Fruit fly (Drosophila melanogaster) whole organism, embryonic: Measurements from ENCODE around the gene Rpn9.

Source experiments
- Adf1 ChIP-seq: fragments of 200-800 bp; sonication (Bioruptor generic); IDR thresholded peaks from 2 replicates; pipeline ENCODE4 v1.3.6; 2022; ENCODE audit warnings: missing biosample characterization, missing genetic modification characterization
- Aef1 ChIP-seq: fragments of 200-800 bp; sonication (Bioruptor generic); IDR thresholded peaks from 3 replicates; pipeline ENCODE4 v1.3.6; 2022; ENCODE audit warnings: missing biosample characterization, missing genetic modification characterization
- CG10462 ChIP-seq: fragments of 200-800 bp; sonication (Bioruptor generic); optimal IDR thresholded peaks from 2 replicates; lab custom pipeline; 2016; ENCODE audit warnings: missing biosample characterization, missing genetic modification characterization
- CG13624 ChIP-seq: fragments of 200-800 bp; sonication (Bioruptor generic); optimal IDR thresholded peaks from 2 replicates; lab custom pipeline; 2016; ENCODE audit warnings: missing biosample characterization, missing genetic modification characterization
- CG13894 ChIP-seq: fragments of 200-800 bp; sonication (Bioruptor generic); optimal IDR thresholded peaks from 3 replicates; lab custom pipeline; 2018; ENCODE audit warnings: missing biosample characterization, mild to moderate bottlenecking, missing genetic modification characterization, moderate library complexity
- CG14441 ChIP-seq: fragments of 200-800 bp; sonication (Bioruptor generic); IDR thresholded peaks from 2 replicates; pipeline ENCODE4 v1.3.6; 2022; ENCODE audit warnings: missing biosample characterization, missing genetic modification characterization
- CG1529 ChIP-seq: fragments of 200-800 bp; sonication (Bioruptor generic); optimal IDR thresholded peaks from 3 replicates; lab custom pipeline; 2018; ENCODE audit warnings: missing biosample characterization, missing genetic modification characterization
- CG1602 ChIP-seq: fragments of 200-800 bp; sonication (Bioruptor generic); optimal IDR thresholded peaks from 3 replicates; lab custom pipeline; 2016; ENCODE audit warnings: missing biosample characterization, missing genetic modification characterization
- CG17186 ChIP-seq: fragments of 200-800 bp; sonication (Bioruptor generic); optimal IDR thresholded peaks from 3 replicates; lab custom pipeline; 2017; ENCODE audit warnings: missing biosample characterization, missing genetic modification reagents, missing genetic modification characterization
- CG17359 ChIP-seq: fragments of 200-800 bp; sonication (Bioruptor generic); optimal IDR thresholded peaks from 3 replicates; lab custom pipeline; 2018; ENCODE audit warnings: missing biosample characterization, mild to moderate bottlenecking, missing genetic modification characterization, moderate library complexity
- CG2202 ChIP-seq: fragments of 200-800 bp; sonication (Bioruptor generic); optimal IDR thresholded peaks from 2 replicates; lab custom pipeline; 2018; ENCODE audit warnings: missing biosample characterization, mild to moderate bottlenecking, missing genetic modification characterization
- CG2889 ChIP-seq: fragments of 200-800 bp; sonication (Bioruptor generic); IDR thresholded peaks from 3 replicates; pipeline ENCODE4 v1.3.6; 2022; ENCODE audit warnings: missing biosample characterization, missing genetic modification characterization
- CG30020 ChIP-seq: fragments of 200-800 bp; optimal IDR thresholded peaks from 2 replicates; lab custom pipeline; 2019; ENCODE audit warnings: missing biosample characterization, mild to moderate bottlenecking, missing genetic modification characterization, moderate library complexity
- CG31365 ChIP-seq: fragments of 200-800 bp; sonication (Bioruptor generic); optimal IDR thresholded peaks from 2 replicates; lab custom pipeline; 2018; ENCODE audit warnings: missing biosample characterization, mild to moderate bottlenecking, missing genetic modification characterization
- CG3407 ChIP-seq: fragments of 200-800 bp; sonication (Bioruptor generic); optimal IDR thresholded peaks from 2 replicates; lab custom pipeline; 2018; ENCODE audit warnings: missing biosample characterization, mild to moderate bottlenecking, missing genetic modification characterization
- CG34422 ChIP-seq: fragments of 200-800 bp; sonication (Bioruptor generic); IDR thresholded peaks from 3 replicates; pipeline ENCODE4 v1.3.6; 2022; ENCODE audit warnings: missing biosample characterization, missing genetic modification characterization
- CG4707 ChIP-seq: fragments of 200-800 bp; sonication (Bioruptor generic); optimal IDR thresholded peaks from 2 replicates; lab custom pipeline; 2018; ENCODE audit warnings: missing biosample characterization, mild to moderate bottlenecking, missing genetic modification characterization, moderate library complexity
- CG5245 ChIP-seq: fragments of 200-800 bp; sonication (Bioruptor generic); optimal IDR thresholded peaks from 3 replicates; lab custom pipeline; 2016; ENCODE audit warnings: missing biosample characterization, missing genetic modification characterization
- CG6272 ChIP-seq: fragments of 200-800 bp; sonication (Bioruptor generic); IDR thresholded peaks from 2 replicates; pipeline ENCODE4 v1.3.6; 2022; ENCODE audit warnings: missing biosample characterization, missing genetic modification characterization
- CG6689 ChIP-seq: fragments of 200-800 bp; sonication (Bioruptor generic); IDR thresholded peaks from 2 replicates; pipeline ENCODE4 v1.3.6; 2022; ENCODE audit warnings: missing biosample characterization, missing genetic modification characterization
- CG7745 ChIP-seq: fragments of 200-800 bp; sonication (Bioruptor generic); optimal IDR thresholded peaks from 2 replicates; lab custom pipeline; 2018; ENCODE audit warnings: missing biosample characterization, mild to moderate bottlenecking, missing genetic modification characterization, moderate library complexity
- CG9609 ChIP-seq: fragments of 200-800 bp; sonication (Bioruptor generic); optimal IDR thresholded peaks from 3 replicates; lab custom pipeline; 2016; ENCODE audit warnings: missing biosample characterization, missing genetic modification characterization
- CG9817 ChIP-seq: fragments of 200-800 bp; sonication (Bioruptor generic); optimal IDR thresholded peaks from 2 replicates; lab custom pipeline; 2018; ENCODE audit warnings: missing biosample characterization, mild to moderate bottlenecking, missing genetic modification characterization, moderate library complexity
- CrebB ChIP-seq: fragments of 200-800 bp; sonication (Bioruptor generic); optimal IDR thresholded peaks from 3 replicates; lab custom pipeline; 2018; ENCODE audit warnings: missing biosample characterization, mild to moderate bottlenecking, missing genetic modification characterization
- Dfd ChIP-seq, 2 experiments: fragments of >200 bp; optimal IDR thresholded peaks; 2 replicates each; lab custom pipeline; 2017; ENCODE audit warnings: missing biosample characterization in 2 of 2, missing genetic modification characterization in 2 of 2
- Dll ChIP-seq: fragments of 200-800 bp; sonication (Bioruptor generic); IDR thresholded peaks from 4 replicates; pipeline ENCODE4 v1.3.6; 2022; ENCODE audit warnings: missing biosample characterization, missing genetic modification characterization; ENCODE audit not compliant: partially characterized antibody
- HHEX ChIP-seq: fragments of 200-800 bp; sonication (Bioruptor generic); optimal IDR thresholded peaks from 3 replicates; lab custom pipeline; 2017; ENCODE audit warnings: missing biosample characterization, mild to moderate bottlenecking, missing genetic modification characterization, missing genetic modification reagents
- Hand ChIP-seq: fragments of 200-800 bp; sonication (Bioruptor generic); optimal IDR thresholded peaks from 2 replicates; lab custom pipeline; 2017; ENCODE audit warnings: mild to moderate bottlenecking, missing biosample characterization, missing genetic modification reagents, missing genetic modification characterization
- Max ChIP-seq: fragments of 200-800 bp; sonication (Bioruptor generic); optimal IDR thresholded peaks from 2 replicates; lab custom pipeline; 2016; ENCODE audit warnings: missing biosample characterization, mild to moderate bottlenecking, missing genetic modification characterization
- Nf-YB ChIP-seq: fragments of 200-800 bp; sonication (Bioruptor generic); optimal IDR thresholded peaks from 3 replicates; lab custom pipeline; 2019; ENCODE audit warnings: missing biosample characterization, mild to moderate bottlenecking, missing genetic modification characterization, moderate library complexity
- Opbp ChIP-seq: fragments of 200-800 bp; sonication (Bioruptor generic); IDR thresholded peaks from 3 replicates; pipeline ENCODE4 v1.3.6; 2022; ENCODE audit warnings: missing biosample characterization, missing genetic modification characterization; ENCODE audit not compliant: partially characterized antibody
- Pdp1 ChIP-seq, 2 experiments: fragments of 200-800 bp; sonication (Bioruptor generic); optimal IDR thresholded peaks; 3 replicates each; lab custom pipeline; 2016; ENCODE audit warnings: missing biosample characterization in 2 of 2, missing genetic modification characterization in 2 of 2, mild to moderate bottlenecking in 1 of 2, moderate library complexity in 1 of 2
- Ravus ChIP-seq: fragments of 200-800 bp; sonication (Bioruptor generic); IDR thresholded peaks from 2 replicates; pipeline ENCODE4 v1.3.6; 2022; ENCODE audit warnings: missing biosample characterization, missing genetic modification characterization
- Scr ChIP-seq: fragments of 200-800 bp; sonication (Bioruptor generic); IDR thresholded peaks from 2 replicates; pipeline ENCODE4 v1.3.6; 2022; ENCODE audit warnings: missing biosample characterization, missing genetic modification characterization; ENCODE audit not compliant: partially characterized antibody
- cato ChIP-seq: fragments of 200-800 bp; sonication (Bioruptor generic); optimal IDR thresholded peaks from 2 replicates; lab custom pipeline; 2016; ENCODE audit warnings: missing biosample characterization, missing genetic modification characterization, borderline replicate concordance
- caup ChIP-seq: fragments of 200-800 bp; sonication (Bioruptor generic); optimal IDR thresholded peaks from 3 replicates; lab custom pipeline; 2017; ENCODE audit warnings: missing biosample characterization, mild to moderate bottlenecking, missing genetic modification characterization, moderate library complexity; ENCODE audit not compliant: severe bottlenecking
- ewg ChIP-seq: fragments of 200-800 bp; sonication (Bioruptor generic); optimal IDR thresholded peaks from 3 replicates; lab custom pipeline; 2017; ENCODE audit warnings: mild to moderate bottlenecking, missing biosample characterization, missing genetic modification reagents, missing genetic modification characterization
- kah ChIP-seq: fragments of 200-800 bp; sonication (Bioruptor generic); optimal IDR thresholded peaks from 2 replicates; lab custom pipeline; 2018; ENCODE audit warnings: missing biosample characterization, mild to moderate bottlenecking, missing genetic modification characterization
- pita ChIP-seq: fragments of 200-800 bp; sonication (Bioruptor generic); optimal IDR thresholded peaks from 2 replicates; lab custom pipeline; 2017; ENCODE audit warnings: missing biosample characterization, mild to moderate bottlenecking, missing genetic modification characterization
- prd ChIP-seq, 3 experiments: fragments of >200 bp in 2 of 3; fragments of 200-800 bp in 1 of 3; sonication (Bioruptor generic) in 1 of 3; optimal IDR thresholded peaks in 2 of 3; IDR thresholded peaks in 1 of 3; 2 replicates in 2 of 3; 3 replicates in 1 of 3; pipeline versions ENCODE4 v1.3.6 to Lab custom; 2017 to 2022; ENCODE audit warnings: missing biosample characterization in 1 of 3, missing genetic modification characterization in 1 of 3
- psq ChIP-seq: fragments of 200-800 bp; sonication (Bioruptor generic); optimal IDR thresholded peaks from 2 replicates; lab custom pipeline; 2017; ENCODE audit warnings: missing biosample characterization, missing genetic modification characterization
- sima ChIP-seq: fragments of 200-800 bp; sonication (Bioruptor generic); optimal IDR thresholded peaks from 2 replicates; lab custom pipeline; 2016; ENCODE audit warnings: missing biosample characterization, missing genetic modification characterization
- slp2 ChIP-seq: fragments of 200-800 bp; sonication (Bioruptor generic); optimal IDR thresholded peaks from 2 replicates; lab custom pipeline; 2016; ENCODE audit warnings: missing biosample characterization, missing genetic modification characterization
- tin ChIP-seq: fragments of 200-800 bp; sonication (Bioruptor generic); optimal IDR thresholded peaks from 3 replicates; lab custom pipeline; 2016; ENCODE audit warnings: missing biosample characterization, missing genetic modification characterization
- tll ChIP-seq, 2 experiments: fragments of 200-800 bp in 1 of 2; fragments of >200 bp in 1 of 2; sonication (Bioruptor generic) in 1 of 2; optimal IDR thresholded peaks; 2 replicates each; lab custom pipeline; 2017 to 2019; ENCODE audit warnings: missing biosample characterization in 2 of 2, missing genetic modification characterization in 2 of 2, mild to moderate bottlenecking in 1 of 2, moderate library complexity in 1 of 2
- yki ChIP-seq: fragments of >200 bp; optimal IDR thresholded peaks from 3 replicates; lab custom pipeline; 2018
- zfh1 ChIP-seq: fragments of 200-800 bp; sonication (Bioruptor generic); IDR thresholded peaks from 3 replicates; pipeline ENCODE4 v1.3.6; 2022; ENCODE audit warnings: missing biosample characterization, missing genetic modification characterization

The Rpn9 gene

DNA sequence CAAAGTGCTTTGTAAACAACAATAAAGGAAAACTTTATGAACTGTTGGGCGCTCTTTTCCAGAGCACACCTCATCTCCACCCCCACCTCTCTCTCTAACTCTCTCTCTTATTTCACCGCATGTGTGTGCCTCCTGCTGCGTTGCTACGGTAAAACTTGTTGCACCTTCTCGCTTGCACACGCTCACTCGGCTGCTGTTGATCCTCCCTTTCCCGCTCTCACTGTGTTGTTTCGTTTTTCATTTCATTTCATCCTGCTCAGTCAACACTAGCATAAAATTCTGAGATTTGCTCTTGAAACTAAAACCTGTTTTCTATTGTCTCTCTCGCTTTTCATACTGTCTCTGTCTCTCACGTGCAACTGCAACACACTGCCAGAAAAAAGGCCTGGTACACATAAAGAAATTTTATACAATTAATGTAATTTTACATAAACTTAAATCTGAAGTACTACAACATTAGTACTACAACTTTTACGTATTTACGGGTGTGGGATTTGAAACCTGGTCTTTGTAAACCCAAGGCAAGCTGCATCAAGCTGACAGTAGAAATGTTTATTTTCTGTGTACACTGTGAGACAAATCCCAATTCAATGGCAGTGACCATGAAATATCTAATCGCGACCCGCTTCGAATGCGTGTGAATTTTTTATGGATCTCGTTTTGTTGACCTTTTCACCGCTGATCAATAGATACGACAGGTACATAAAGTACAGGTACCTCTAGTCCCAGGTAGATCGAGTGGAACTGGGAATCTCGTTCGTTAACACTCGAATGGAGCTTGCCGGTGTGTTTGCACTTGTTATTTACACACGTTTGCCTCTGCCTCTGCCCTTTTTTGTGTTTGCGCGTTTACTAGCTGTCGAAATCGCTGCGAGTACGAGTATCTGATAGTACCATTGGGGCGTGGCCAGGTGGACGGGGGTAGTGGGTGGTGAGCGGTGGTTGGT lies 49.5 kb upstream of the Rpn9 start (continued):
- peak; percentile 67; the same call in 2 of the 3 replicates for TF ChIP-seq CG2889
- peak; percentile 77 for TF ChIP-seq HHEX (GFP tag; lab: Kevin White, UChicago)
- peak; percentile 72 for TF ChIP-seq CG31365 (tag; lab: Kevin White, UChicago)
- TF ChIP-seq CG10462 = peak; percentile 84
- TF ChIP-seq Dll = no peak
- peak; percentile 91 for TF ChIP-seq CG17359 (tag; lab: Kevin White, UChicago)
- peak; percentile 77 for TF ChIP-seq CG34422 (GFP tag; lab: Robert Waterston, UW)
- TF ChIP-seq yki (lab: Kevin White, UChicago) = no peak
- peak; percentile 92 for TF ChIP-seq tin (GFP tag; lab: Kevin White, UChicago)
- TF ChIP-seq CG17186 (GFP tag; lab: Kevin White, UChicago) = peak; percentile 32
- TF ChIP-seq CG5245 (GFP tag; lab: Kevin White, UChicago) = peak; percentile 81
- TF ChIP-seq CG3407 (GFP tag; lab: Kevin White, UChicago) = peak; percentile 84
- TF ChIP-seq kah (GFP tag; lab: Kevin White, UChicago) = peak; percentile 55
- TF ChIP-seq Pdp1 (GFP tag; optimal IDR thresholded peaks at IDR 0.05; lab: Kevin White, UChicago) = peak; percentile 76 to 82
- no peak for TF ChIP-seq prd (optimal IDR thresholded peaks at IDR 0.05; lab: Kevin White, UChicago)
- peak; percentile 94 for TF ChIP-seq prd (GFP tag; IDR thresholded peaks at IDR 0.05; lab: Robert Waterston, UW)
- peak; percentile 12 for TF ChIP-seq sima (GFP tag; lab: Kevin White, UChicago)
- TF ChIP-seq ewg (GFP tag; lab: Kevin White, UChicago) = peak; percentile 85
- TF ChIP-seq CG6272 (GFP tag; lab: Robert Waterston, UW) = peak; percentile 76
- peak; percentile 62 for TF ChIP-seq CG7745 (tag; lab: Kevin White, UChicago)
- no peak for TF ChIP-seq pita (GFP tag; lab: Kevin White, UChicago)
- TF ChIP-seq Dfd (GFP tag; optimal IDR thresholded peaks at IDR 0.05; lab: Kevin White, UChicago) = no peak
- no peak; the same call in 1 of the 2 replicates for TF ChIP-seq Ravus
- peak; percentile 85 for TF ChIP-seq CrebB (tag; lab: Kevin White, UChicago)
- no peak for TF ChIP-seq Hand (GFP tag; lab: Kevin White, UChicago)
- TF ChIP-seq CG4707 = peak; percentile 72
- peak; percentile 85 for TF ChIP-seq slp2 (GFP tag; lab: Kevin White, UChicago)
- TF ChIP-seq psq (GFP tag; lab: Kevin White, UChicago) = peak; percentile 52
- TF ChIP-seq CG1529 = peak; percentile 89
- TF ChIP-seq CG1602 (GFP tag; lab: Kevin White, UChicago) = peak; percentile 90
- peak; percentile 9 for TF ChIP-seq CG13894
- TF ChIP-seq tll (GFP tag; optimal IDR thresholded peaks at IDR 0.05; lab: Kevin White, UChicago) = peak in 1 of 2 experiments; percentile 80
- TF ChIP-seq Adf1 (GFP tag; lab: Robert Waterston, UW) = peak; percentile 65
- TF ChIP-seq Opbp (GFP tag; lab: Robert Waterston, UW) = no peak
- peak; percentile 93 for TF ChIP-seq CG2202
- peak; percentile 89 for TF ChIP-seq CG6689 (GFP tag; lab: Robert Waterston, UW)
- TF ChIP-seq CG13624 (GFP tag; lab: Kevin White, UChicago) = peak; percentile 61
- TF ChIP-seq caup = peak; percentile 81
- peak; percentile 32 for TF ChIP-seq CG9817 (tag; lab: Kevin White, UChicago)
- TF ChIP-seq CG14441 (GFP tag; lab: Robert Waterston, UW) = peak; percentile 73
- TF ChIP-seq Max = peak; percentile 87
- TF ChIP-seq CG9609 (GFP tag; lab: Kevin White, UChicago) = peak; percentile 62
- no peak for TF ChIP-seq Scr (GFP tag; lab: Robert Waterston, UW)
- peak; percentile 95 for TF ChIP-seq zfh1
- peak; percentile 32; the same call in 1 of the 3 replicates for TF ChIP-seq Aef1 (GFP tag; lab: Robert Waterston, UW)
- TF ChIP-seq Nf-YB (GFP tag; lab: Kevin White, UChicago) = peak; percentile 64
- peak; percentile 73 for TF ChIP-seq cato (GFP tag; lab: Kevin White, UChicago)
- peak; percentile 68 for TF ChIP-seq CG30020 (tag; lab: Kevin White, UChicago)
